Worm (Caenorhabditis elegans) whole organism, L4 larva: ENCODE data around the gene ttr-23.

Source experiments
- R02D3.7 ChIP-seq: fragments of 150-350 bp; sonication (generic microtip); optimal IDR thresholded peaks from 3 replicates; lab custom pipeline; 2014; ENCODE audit warnings: missing biosample characterization, missing genetic modification characterization
- ceh-62 ChIP-seq: sonication (generic microtip); optimal IDR thresholded peaks from 2 replicates; lab custom pipeline; 2017; ENCODE audit warnings: missing biosample characterization, missing genetic modification characterization
- ceh-82 ChIP-seq: sonication (generic microtip); optimal IDR thresholded peaks from 2 replicates; lab custom pipeline; 2017; ENCODE audit warnings: missing biosample characterization, missing genetic modification characterization
- fos-1 ChIP-seq: fragments of 150-350 bp; optimal IDR thresholded peaks from 2 replicates; lab custom pipeline; 2014; ENCODE audit warnings: missing biosample characterization, missing genetic modification characterization
- jun-1 ChIP-seq: fragments of 150-350 bp; optimal IDR thresholded peaks from 2 replicates; lab custom pipeline; 2014; ENCODE audit warnings: missing biosample characterization, missing genetic modification reagents, missing genetic modification characterization
- lin-39 ChIP-seq: fragments of 150-350 bp; optimal IDR thresholded peaks from 2 replicates; lab custom pipeline; 2014; ENCODE audit warnings: missing biosample characterization, missing genetic modification reagents, missing genetic modification characterization
- nhr-10 ChIP-seq: fragments of 150-350 bp; optimal IDR thresholded peaks from 2 replicates; lab custom pipeline; 2014; ENCODE audit warnings: missing biosample characterization, missing genetic modification characterization
- nhr-11 ChIP-seq: fragments of 150-350 bp; optimal IDR thresholded peaks from 2 replicates; lab custom pipeline; 2014; ENCODE audit warnings: missing biosample characterization, missing genetic modification characterization
- nhr-237 ChIP-seq: sonication (generic microtip); optimal IDR thresholded peaks from 2 replicates; lab custom pipeline; 2017; ENCODE audit warnings: missing biosample characterization, missing genetic modification characterization
- nhr-77 ChIP-seq: fragments of 150-350 bp; optimal IDR thresholded peaks from 2 replicates; lab custom pipeline; 2014; ENCODE audit warnings: missing biosample characterization, missing genetic modification characterization
- pqm-1 ChIP-seq: sonication (generic microtip); optimal IDR thresholded peaks from 2 replicates; lab custom pipeline; 2017; ENCODE audit warnings: missing biosample characterization, missing genetic modification characterization
- zag-1 ChIP-seq: fragments of 150-350 bp; optimal IDR thresholded peaks from 2 replicates; lab custom pipeline; 2014; ENCODE audit warnings: missing biosample characterization, missing genetic modification characterization
- ztf-11 ChIP-seq: fragments of 150-350 bp; optimal IDR thresholded peaks from 2 replicates; lab custom pipeline; 2014; ENCODE audit warnings: missing biosample characterization, missing genetic modification characterization

DNA sequence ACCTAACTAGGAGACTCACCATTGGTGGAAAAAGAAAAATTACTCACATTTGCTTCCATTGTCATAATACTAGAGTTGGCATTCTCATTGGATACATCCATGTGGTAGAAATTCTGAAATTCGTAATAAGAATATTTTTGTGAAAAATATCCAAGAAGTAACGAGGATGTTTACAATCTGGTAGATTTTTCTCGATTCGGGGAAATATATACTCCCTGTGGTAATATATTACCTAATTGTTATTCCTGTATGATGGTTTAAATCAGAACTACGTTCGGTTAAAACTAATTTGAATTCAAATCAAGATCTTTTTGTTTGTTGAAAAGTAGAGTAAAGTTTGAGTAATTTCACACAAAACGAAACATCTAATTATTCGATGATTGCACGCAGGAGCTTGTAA, 40.7 kb downstream of the ttr-23 start, which contains the start of gene srd-34:
- TF ChIP-seq pqm-1 (tag; lab: Kevin White, UChicago) (no peak), ceh-62 (tag; lab: Kevin White, UChicago) (no peak), ztf-11 (no peak), nhr-237 (tag; lab: Kevin White, UChicago) (no peak), fos-1 (no peak), zag-1 (no peak), nhr-10 (tag; lab: Kevin White, UChicago) (no peak), lin-39 (tag; lab: Kevin White, UChicago) (no peak), ceh-82 (tag; lab: Kevin White, UChicago) (no peak), nhr-11 (tag; lab: Kevin White, UChicago) (no peak), R02D3.7 (no peak), jun-1 (tag; lab: Kevin White, UChicago) (no peak), nhr-77 (tag; lab: Kevin White, UChicago) (no peak)
